Fruit fly (Drosophila melanogaster): ENCODE measurements around the gene CG46339.

CG46339 gene

DNA sequence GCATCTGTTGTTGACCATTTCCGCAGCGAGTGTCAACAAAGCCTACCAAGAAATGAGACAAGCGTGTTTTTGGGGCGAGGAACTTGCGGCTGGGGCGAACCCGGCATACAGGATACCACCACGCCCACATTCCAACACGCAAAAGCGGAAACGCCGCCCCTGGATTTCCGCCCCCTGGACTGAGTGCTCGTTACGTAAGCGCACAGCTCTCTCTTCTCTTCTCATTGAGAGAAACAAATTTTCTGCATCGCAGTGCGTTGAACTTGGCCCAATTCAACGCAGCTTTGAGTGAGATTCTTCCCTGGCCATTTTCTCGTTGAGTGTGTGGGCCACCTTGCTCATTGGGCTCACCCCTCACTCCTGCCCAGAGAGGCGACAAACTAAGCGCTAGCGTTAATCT, 44.9 kb downstream of the CG46339 start:
- no peak for TF ChIP-seq h (optimal IDR thresholded peaks at IDR 0.05)
- no peak for TF ChIP-seq Myc (optimal IDR thresholded peaks at IDR 0.05)
- TF ChIP-seq Sin3A (optimal IDR thresholded peaks at IDR 0.05) = no peak
- TF ChIP-seq ttk (optimal IDR thresholded peaks at IDR 0.05) = no peak
- no peak for TF ChIP-seq psq (optimal IDR thresholded peaks at IDR 0.05)
- TF ChIP-seq insv (optimal IDR thresholded peaks at IDR 0.05) = no peak

DNA sequence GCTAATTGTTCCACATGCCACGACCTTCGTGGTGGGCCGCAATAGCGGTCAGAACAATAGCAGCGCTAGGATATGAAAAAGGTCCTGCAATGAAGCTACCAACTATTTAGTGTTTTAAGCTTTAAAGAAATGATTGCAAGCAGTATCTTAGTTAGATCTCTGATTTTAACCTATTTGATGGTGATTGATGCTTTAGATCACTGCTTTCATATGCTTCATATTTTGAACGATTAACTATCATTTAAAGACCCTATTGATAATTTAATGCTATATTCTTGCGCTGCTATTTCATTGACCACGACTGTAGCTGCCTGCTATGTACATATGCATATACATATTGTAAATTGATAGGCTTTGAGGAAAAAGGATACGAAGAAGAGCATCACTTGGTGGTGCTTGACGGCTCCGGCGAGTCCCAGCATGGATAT, 48.2 kb downstream of the CG46339 start:
- no peak for TF ChIP-seq ttk (optimal IDR thresholded peaks at IDR 0.05)
- no peak for TF ChIP-seq Sin3A (optimal IDR thresholded peaks at IDR 0.05)
- no peak for TF ChIP-seq psq (optimal IDR thresholded peaks at IDR 0.05)
- TF ChIP-seq Myc (optimal IDR thresholded peaks at IDR 0.05) = no peak
- TF ChIP-seq insv (optimal IDR thresholded peaks at IDR 0.05) = no peak
- TF ChIP-seq h (optimal IDR thresholded peaks at IDR 0.05) = no peak

dm6 chr3R:26964452-26965133, 49.0 kb downstream of the CG46339 start, which contains the start of gene Tsp97E:
Gene Tsp97E (minus strand): TSS chr3R:26964817.
- TF ChIP-seq insv (optimal IDR thresholded peaks at IDR 0.05) = no peak

dm6 chr3R:26966385-26966784, 50.8 kb downstream of the CG46339 start, which contains the start of gene Gr97a:
Gene Gr97a (minus strand): TSS chr3R:26966485.
- TF ChIP-seq psq (optimal IDR thresholded peaks at IDR 0.05) = no peak
- no peak for TF ChIP-seq ttk (optimal IDR thresholded peaks at IDR 0.05)
- no peak for TF ChIP-seq Myc (optimal IDR thresholded peaks at IDR 0.05)
- TF ChIP-seq insv (optimal IDR thresholded peaks at IDR 0.05) = no peak
- TF ChIP-seq h (optimal IDR thresholded peaks at IDR 0.05) = no peak
- TF ChIP-seq Sin3A (optimal IDR thresholded peaks at IDR 0.05) = no peak

dm6 chr3R:26966794-26967323, 51.3 kb downstream of the CG46339 start, which contains the start of gene CG5521:
Gene CG5521 (plus strand): TSS chr3R:26966930.
- TF ChIP-seq insv (optimal IDR thresholded peaks at IDR 0.05) (no peak), psq (optimal IDR thresholded peaks at IDR 0.05) (no peak), ttk (optimal IDR thresholded peaks at IDR 0.05) (no peak), h (optimal IDR thresholded peaks at IDR 0.05) (no peak), Myc (optimal IDR thresholded peaks at IDR 0.05) (no peak), Sin3A (optimal IDR thresholded peaks at IDR 0.05) (no peak)

DNA sequence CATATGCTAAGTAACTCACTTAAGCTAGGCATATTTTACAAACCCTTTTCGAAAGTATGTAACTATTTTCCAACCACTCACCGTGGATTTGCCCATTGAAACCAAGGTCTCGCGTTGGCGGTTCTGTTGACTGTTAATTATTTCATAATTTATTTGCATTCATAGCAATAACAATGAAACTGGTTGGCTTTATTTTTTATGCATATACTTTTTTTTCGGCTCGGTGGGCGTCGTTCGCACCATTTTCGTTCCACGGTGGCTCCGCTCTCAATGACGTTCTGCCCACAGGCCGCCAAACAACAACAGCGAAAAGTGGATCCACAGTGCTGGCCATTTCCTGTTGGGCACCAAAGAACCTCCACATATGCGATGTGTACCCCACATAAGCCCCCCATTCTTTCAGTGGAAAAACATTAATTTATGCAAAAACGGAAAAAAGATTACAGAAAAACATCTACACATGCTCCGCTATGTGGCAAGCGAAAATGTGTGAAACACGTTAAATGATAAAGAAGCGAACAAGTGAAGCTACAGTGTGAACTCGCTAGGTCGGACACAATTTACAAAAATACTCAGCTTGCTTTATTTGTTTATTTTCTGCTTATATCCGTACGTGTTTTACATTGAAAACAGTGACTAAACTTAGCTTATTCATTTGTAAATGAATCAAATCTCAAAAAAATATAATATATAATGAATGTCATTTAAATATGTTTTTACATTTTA, 52.2 kb downstream of the CG46339 start:
- TF ChIP-seq insv (optimal IDR thresholded peaks at IDR 0.05) (no peak), Sin3A (optimal IDR thresholded peaks at IDR 0.05) (no peak), h (optimal IDR thresholded peaks at IDR 0.05) (no peak), psq (optimal IDR thresholded peaks at IDR 0.05) (no peak), Myc (optimal IDR thresholded peaks at IDR 0.05) (no peak), ttk (optimal IDR thresholded peaks at IDR 0.05) (no peak)

DNA sequence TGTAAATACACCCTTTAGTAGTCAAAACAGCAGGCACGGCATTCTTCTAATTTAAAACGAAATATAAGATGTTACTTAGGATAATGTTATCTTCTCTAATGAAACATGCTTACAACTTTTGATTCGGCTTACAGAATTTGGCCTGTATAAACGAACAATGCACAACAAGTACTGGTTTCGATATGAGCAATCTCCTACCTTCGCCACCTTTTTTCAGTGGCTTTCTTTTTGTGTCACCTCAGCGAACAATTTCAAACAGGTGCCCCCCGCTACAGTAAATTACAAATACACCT, 52.7 kb downstream of the CG46339 start:
- TF ChIP-seq ttk (optimal IDR thresholded peaks at IDR 0.05) (no peak), h (optimal IDR thresholded peaks at IDR 0.05) (no peak), psq (optimal IDR thresholded peaks at IDR 0.05) (no peak)

DNA sequence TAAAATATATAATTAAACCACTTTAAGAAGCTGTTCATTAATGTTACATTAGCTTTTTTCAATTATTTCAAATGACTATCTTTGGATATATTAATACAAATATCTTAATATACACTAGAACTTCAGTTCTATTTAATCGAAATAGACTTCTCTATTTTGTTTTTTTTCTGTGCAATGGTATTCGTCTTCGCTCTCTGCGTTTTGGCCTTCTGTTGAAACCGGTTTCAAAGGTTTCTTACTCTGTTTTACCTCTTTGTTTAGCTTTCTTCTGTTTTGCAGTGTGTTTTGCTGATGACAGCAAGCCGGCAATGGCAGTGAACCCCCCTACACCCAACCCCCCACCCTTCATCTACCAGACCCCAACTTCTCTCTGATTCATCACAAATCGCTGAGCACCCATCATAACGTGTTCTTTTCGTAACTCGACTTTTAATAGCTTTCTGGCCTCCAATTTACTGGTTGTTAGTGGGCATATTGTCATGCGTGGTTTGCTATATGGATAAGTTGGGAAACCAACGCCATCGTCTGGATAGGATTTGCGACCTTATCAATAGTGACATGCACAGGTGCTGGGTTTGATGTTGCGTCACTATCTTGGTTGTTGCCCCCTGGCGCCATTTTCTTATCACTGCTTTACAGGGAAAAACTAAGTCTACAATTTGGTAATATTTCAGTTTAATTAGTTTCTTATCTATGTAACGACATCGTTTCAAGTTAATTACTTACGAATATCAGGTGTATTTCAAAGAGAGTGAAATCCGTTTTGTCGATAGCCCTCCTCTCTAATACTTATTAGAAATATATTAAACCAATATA, 53.5 kb downstream of the CG46339 start:
- TF ChIP-seq ttk (optimal IDR thresholded peaks at IDR 0.05) (no peak), psq (optimal IDR thresholded peaks at IDR 0.05) (no peak), Sin3A (optimal IDR thresholded peaks at IDR 0.05) (no peak), Myc (optimal IDR thresholded peaks at IDR 0.05) (no peak), insv (optimal IDR thresholded peaks at IDR 0.05) (no peak), h (optimal IDR thresholded peaks at IDR 0.05) (no peak)

- TF ChIP-seq insv (optimal IDR thresholded peaks at IDR 0.05) (no peak), ttk (optimal IDR thresholded peaks at IDR 0.05) (no peak), psq (optimal IDR thresholded peaks at IDR 0.05) (no peak), Sin3A (optimal IDR thresholded peaks at IDR 0.05) (no peak), Myc (optimal IDR thresholded peaks at IDR 0.05) (no peak), h (optimal IDR thresholded peaks at IDR 0.05) (no peak)
Observed at dm6 chr3R:26969743-26970142, 54.2 kb downstream of the CG46339 start.

dm6 chr3R:26978241-26978640, 62.7 kb downstream of the CG46339 start, which contains the start of the genes CG14253 and CG46313:
Gene CG14253 (plus strand): TSS chr3R:26978541.
Gene CG46313 (plus strand): TSS chr3R:26978541.
- TF ChIP-seq psq (optimal IDR thresholded peaks at IDR 0.05) (no peak), h (optimal IDR thresholded peaks at IDR 0.05) (no peak), Sin3A (optimal IDR thresholded peaks at IDR 0.05) (no peak), ttk (optimal IDR thresholded peaks at IDR 0.05) (no peak), Myc (optimal IDR thresholded peaks at IDR 0.05) (no peak)

dm6 chr3R:26980282-26980691, 64.7 kb downstream of the CG46339 start:
- TF ChIP-seq Sin3A (optimal IDR thresholded peaks at IDR 0.05) = no peak
- TF ChIP-seq Myc (optimal IDR thresholded peaks at IDR 0.05) = no peak
- TF ChIP-seq insv (optimal IDR thresholded peaks at IDR 0.05) = no peak
- TF ChIP-seq ttk (optimal IDR thresholded peaks at IDR 0.05) = no peak
- TF ChIP-seq h (optimal IDR thresholded peaks at IDR 0.05) = no peak

dm6 chr3R:26982106-26982505, 66.5 kb downstream of the CG46339 start:
- TF ChIP-seq h (optimal IDR thresholded peaks at IDR 0.05) (no peak), insv (optimal IDR thresholded peaks at IDR 0.05) (no peak), psq (optimal IDR thresholded peaks at IDR 0.05) (no peak), ttk (optimal IDR thresholded peaks at IDR 0.05) (no peak), Myc (optimal IDR thresholded peaks at IDR 0.05) (no peak), Sin3A (optimal IDR thresholded peaks at IDR 0.05) (no peak)
